Worm (Caenorhabditis elegans) whole organism, L1 larva: ENCODE data around the gene C02H6.1.
A peak's percentile ranks its signal among the peaks of the same experiment; 100 is the strongest.

Experiments
- C04F5.9 ChIP-seq: sonication (generic microtip); optimal IDR thresholded peaks from 2 replicates; lab custom pipeline; 2016; ENCODE audit warnings: missing genetic modification characterization, missing compliant biosample characterization
- C16A3.4 ChIP-seq: fragments of 150-350 bp; optimal IDR thresholded peaks from 2 replicates; lab custom pipeline; 2014; ENCODE audit warnings: missing biosample characterization, missing genetic modification characterization
- C34B4.2 ChIP-seq: sonication (generic microtip); optimal IDR thresholded peaks from 2 replicates; lab custom pipeline; 2017; ENCODE audit warnings: mild to moderate bottlenecking, missing genetic modification characterization, missing compliant biosample characterization
- Y116A8C.19 ChIP-seq: sonication (generic microtip); optimal IDR thresholded peaks from 2 replicates; lab custom pipeline; 2016; ENCODE audit warnings: missing compliant biosample characterization, missing genetic modification characterization, borderline replicate concordance
- alr-1 ChIP-seq: fragments of 200-800 bp; sonication (Bioruptor generic); optimal IDR thresholded peaks from 2 replicates; lab custom pipeline; 2018; ENCODE audit warnings: borderline replicate concordance, mild to moderate bottlenecking, missing genetic modification characterization, missing compliant biosample characterization
- aly-2 ChIP-seq: fragments of 150-350 bp; optimal IDR thresholded peaks from 2 replicates; lab custom pipeline; 2014; ENCODE audit warnings: missing biosample characterization, missing genetic modification characterization
- ama-1 ChIP-seq: fragments of 150-350 bp; optimal IDR thresholded peaks from 2 replicates; lab custom pipeline; 2014
- ceh-63 ChIP-seq: fragments of 200-800 bp; sonication (Bioruptor generic); optimal IDR thresholded peaks from 2 replicates; lab custom pipeline; 2018; ENCODE audit warnings: mild to moderate bottlenecking, missing genetic modification characterization, missing compliant biosample characterization
- ceh-82 ChIP-seq, 3 experiments: fragments of 150-350 bp in 1 of 3; sonication (generic microtip) in 2 of 3; optimal IDR thresholded peaks; 2 replicates each; lab custom pipeline; 2014 to 2017; ENCODE audit warnings: missing biosample characterization in 3 of 3, missing genetic modification characterization in 3 of 3
- ceh-88 ChIP-seq: fragments of 200-800 bp; sonication (Bioruptor generic); IDR thresholded peaks from 2 replicates; pipeline ENCODE4 v1.3.6; 2022; ENCODE audit warnings: missing genetic modification characterization, missing compliant biosample characterization
- ceh-90 ChIP-seq: sonication (generic microtip); optimal IDR thresholded peaks from 2 replicates; lab custom pipeline; 2016; ENCODE audit warnings: missing genetic modification characterization, missing compliant biosample characterization
- dpl-1 ChIP-seq, 3 experiments: fragments of 150-350 bp in 2 of 3; sonication (generic microtip) in 1 of 3; optimal IDR thresholded peaks; 2 replicates each; lab custom pipeline; 2014 to 2017; ENCODE audit warnings: missing biosample characterization in 3 of 3, missing genetic modification characterization in 3 of 3, missing genetic modification reagents in 3 of 3
- dsc-1 ChIP-seq: sonication (generic microtip); optimal IDR thresholded peaks from 2 replicates; lab custom pipeline; 2016; ENCODE audit warnings: mild to moderate bottlenecking, missing genetic modification characterization, missing compliant biosample characterization
- efl-3 ChIP-seq: fragments of 200-800 bp; sonication (Bioruptor generic); optimal IDR thresholded peaks from 2 replicates; lab custom pipeline; 2018; ENCODE audit warnings: mild to moderate bottlenecking, missing genetic modification characterization, missing compliant biosample characterization
- egl-13 ChIP-seq: sonication (generic microtip); optimal IDR thresholded peaks from 2 replicates; lab custom pipeline; 2016; ENCODE audit warnings: missing genotype, missing genetic modification reagents, missing genetic modification characterization, missing compliant biosample characterization
- egl-27 ChIP-seq, 2 experiments: fragments of 150-350 bp in 1 of 2; sonication (generic microtip); optimal IDR thresholded peaks; 3 replicates each; lab custom pipeline; 2017 to 2018; ENCODE audit warnings: missing biosample characterization in 2 of 2, missing genetic modification characterization in 2 of 2, missing genetic modification reagents in 2 of 2
- elt-2 ChIP-seq: sonication (generic microtip); optimal IDR thresholded peaks from 2 replicates; lab custom pipeline; 2016; ENCODE audit warnings: missing genetic modification characterization, mild to moderate bottlenecking, inconsistent platforms, missing compliant biosample characterization, missing genetic modification reagents
- elt-3 ChIP-seq, 6 experiments: fragments of 150-350 bp in 1 of 6; sonication (generic microtip); optimal IDR thresholded peaks; 2 replicates each; lab custom pipeline; 2017 to 2018; ENCODE audit warnings: missing biosample characterization in 6 of 6, missing genetic modification characterization in 6 of 6, inconsistent platforms in 1 of 6
- ets-5 ChIP-seq: fragments of 200-800 bp; sonication (Bioruptor generic); IDR thresholded peaks from 2 replicates; pipeline ENCODE4 v1.3.6; 2022; ENCODE audit warnings: missing genetic modification characterization, missing compliant biosample characterization
- fkh-10 ChIP-seq: sonication (generic microtip); optimal IDR thresholded peaks from 2 replicates; lab custom pipeline; 2017; ENCODE audit warnings: missing biosample characterization, missing genetic modification reagents, missing genetic modification characterization
- fkh-8 ChIP-seq: sonication (generic microtip); optimal IDR thresholded peaks from 2 replicates; lab custom pipeline; 2016; ENCODE audit warnings: mild to moderate bottlenecking, missing genetic modification characterization, missing compliant biosample characterization
- fos-1 ChIP-seq: fragments of 150-350 bp; optimal IDR thresholded peaks from 2 replicates; lab custom pipeline; 2014; ENCODE audit warnings: missing biosample characterization, missing genetic modification characterization
- hlh-17 ChIP-seq: fragments of 200-800 bp; sonication (Bioruptor generic); optimal IDR thresholded peaks from 2 replicates; lab custom pipeline; 2018; ENCODE audit warnings: missing genetic modification characterization, mild to moderate bottlenecking, missing compliant biosample characterization, moderate library complexity, borderline replicate concordance
- hlh-4 ChIP-seq: sonication (generic microtip); optimal IDR thresholded peaks from 2 replicates; lab custom pipeline; 2016; ENCODE audit warnings: mild to moderate bottlenecking, missing genetic modification characterization, missing compliant biosample characterization
- hpl-2 ChIP-seq: fragments of 150-350 bp; optimal IDR thresholded peaks from 2 replicates; lab custom pipeline; 2014; ENCODE audit warnings: missing biosample characterization, missing genetic modification reagents, missing genetic modification characterization
- irx-1 ChIP-seq: sonication (generic microtip); optimal IDR thresholded peaks from 2 replicates; lab custom pipeline; 2016; ENCODE audit warnings: missing genetic modification characterization, missing compliant biosample characterization
- jun-1 ChIP-seq: fragments of 150-350 bp; optimal IDR thresholded peaks from 2 replicates; lab custom pipeline; 2014; ENCODE audit warnings: missing biosample characterization, missing genetic modification reagents, missing genetic modification characterization
- lir-3 ChIP-seq: sonication (generic microtip); optimal IDR thresholded peaks from 2 replicates; lab custom pipeline; 2016; ENCODE audit warnings: mild to moderate bottlenecking, missing genetic modification characterization, moderate library complexity, missing compliant biosample characterization; ENCODE audit not compliant: poor library complexity
- mdl-1 ChIP-seq, 2 experiments: fragments of 150-350 bp; optimal IDR thresholded peaks; 2 replicates each; lab custom pipeline; 2014 to 2017; ENCODE audit warnings: missing biosample characterization in 2 of 2, missing genetic modification characterization in 2 of 2, inconsistent platforms in 1 of 2
- nhr-11 ChIP-seq: fragments of 150-350 bp; optimal IDR thresholded peaks from 2 replicates; lab custom pipeline; 2014; ENCODE audit warnings: missing biosample characterization, missing genetic modification characterization
- nhr-19 ChIP-seq: fragments of 200-800 bp; sonication (Bioruptor generic); conservative IDR thresholded peaks from 2 replicates; pipeline ENCODE4 v1.3.6; 2022; ENCODE audit warnings: missing genetic modification characterization, missing compliant biosample characterization
- nhr-20 ChIP-seq: sonication (generic microtip); optimal IDR thresholded peaks from 2 replicates; lab custom pipeline; 2016; ENCODE audit warnings: mild to moderate bottlenecking, missing genetic modification characterization, missing compliant biosample characterization
- nhr-237 ChIP-seq: fragments of 150-350 bp; optimal IDR thresholded peaks from 2 replicates; lab custom pipeline; 2014; ENCODE audit warnings: missing biosample characterization, missing genetic modification characterization
- nhr-71 ChIP-seq: sonication (generic microtip); optimal IDR thresholded peaks from 2 replicates; lab custom pipeline; 2016; ENCODE audit warnings: mild to moderate bottlenecking, missing genetic modification characterization, moderate library complexity, missing compliant biosample characterization
- nhr-77 ChIP-seq: fragments of 150-350 bp; optimal IDR thresholded peaks from 2 replicates; lab custom pipeline; 2014; ENCODE audit warnings: missing biosample characterization, missing genetic modification characterization
- nhr-90 ChIP-seq: sonication (generic microtip); optimal IDR thresholded peaks from 2 replicates; lab custom pipeline; 2016; ENCODE audit warnings: mild to moderate bottlenecking, missing genetic modification characterization, missing compliant biosample characterization; ENCODE audit not compliant: poor library complexity
- pag-3 ChIP-seq: sonication (generic microtip); optimal IDR thresholded peaks from 2 replicates; lab custom pipeline; 2017; ENCODE audit warnings: missing genetic modification characterization, mild to moderate bottlenecking, missing compliant biosample characterization, antibody characterized with exemption, borderline replicate concordance; ENCODE audit not compliant: insufficient read depth
- rnt-1 ChIP-seq: sonication (generic microtip); optimal IDR thresholded peaks from 2 replicates; lab custom pipeline; 2016; ENCODE audit warnings: mild to moderate bottlenecking, missing genetic modification characterization, moderate library complexity, missing compliant biosample characterization
- skn-1 ChIP-seq: fragments of 150-350 bp; optimal IDR thresholded peaks from 2 replicates; lab custom pipeline; 2014; ENCODE audit warnings: missing biosample characterization, missing genetic modification characterization
- snpc-4 ChIP-seq: fragments of 150-350 bp; optimal IDR thresholded peaks from 2 replicates; lab custom pipeline; 2014; ENCODE audit warnings: missing biosample characterization, missing genetic modification characterization
- sptf-1 ChIP-seq: fragments of 150-350 bp; optimal IDR thresholded peaks from 2 replicates; lab custom pipeline; 2014; ENCODE audit warnings: missing biosample characterization, missing genetic modification characterization
- sup-37 ChIP-seq: fragments of 200-800 bp; sonication (Bioruptor generic); optimal IDR thresholded peaks from 2 replicates; lab custom pipeline; 2018; ENCODE audit warnings: mild to moderate bottlenecking, missing genetic modification characterization, missing compliant biosample characterization
- swsn-7 ChIP-seq: sonication (generic microtip); optimal IDR thresholded peaks from 2 replicates; lab custom pipeline; 2016; ENCODE audit warnings: missing genetic modification characterization, missing compliant biosample characterization
- tbx-2 ChIP-seq: sonication (generic microtip); optimal IDR thresholded peaks from 2 replicates; lab custom pipeline; 2016; ENCODE audit warnings: missing genetic modification characterization, missing compliant biosample characterization
- unc-130 ChIP-seq: fragments of 150-350 bp; optimal IDR thresholded peaks from 2 replicates; lab custom pipeline; 2017; ENCODE audit warnings: missing biosample characterization, missing genetic modification characterization, inconsistent platforms
- unc-62 ChIP-seq: fragments of 150-350 bp; optimal IDR thresholded peaks from 2 replicates; lab custom pipeline; 2014; ENCODE audit warnings: missing biosample characterization, missing genetic modification reagents, missing genetic modification characterization
- unc-86 ChIP-seq: sonication (generic microtip); optimal IDR thresholded peaks from 2 replicates; lab custom pipeline; 2016; ENCODE audit warnings: missing genetic modification characterization, missing compliant biosample characterization
- unc-98 ChIP-seq: fragments of 200-800 bp; sonication (Bioruptor generic); IDR thresholded peaks from 2 replicates; pipeline ENCODE4 v1.3.6; 2022; ENCODE audit warnings: missing genetic modification characterization, missing compliant biosample characterization
- vab-15 ChIP-seq: sonication (generic microtip); optimal IDR thresholded peaks from 2 replicates; lab custom pipeline; 2017; ENCODE audit warnings: missing genotype, mild to moderate bottlenecking, missing genetic modification characterization, missing compliant biosample characterization
- zag-1 ChIP-seq: fragments of 150-350 bp; optimal IDR thresholded peaks from 2 replicates; lab custom pipeline; 2014; ENCODE audit warnings: missing biosample characterization, missing genetic modification characterization
- zip-4 ChIP-seq: fragments of 200-800 bp; sonication (Bioruptor generic); optimal IDR thresholded peaks from 2 replicates; lab custom pipeline; 2018; ENCODE audit warnings: mild to moderate bottlenecking, missing genetic modification characterization, moderate library complexity, missing compliant biosample characterization
- ztf-11 ChIP-seq, 2 experiments: sonication (generic microtip); optimal IDR thresholded peaks; 2 replicates each; lab custom pipeline; 2016 to 2017; ENCODE audit warnings: missing genetic modification characterization in 2 of 2, missing biosample characterization in 1 of 2, missing compliant biosample characterization in 1 of 2

The C02H6.1 gene

ce11 chrV:7436911-7437310 lies 47.2 kb upstream of the C02H6.1 start (continued):
- TF ChIP-seq elt-3 (tag; optimal IDR thresholded peaks at IDR 0.05; lab: Kevin White, UChicago) (peak in 4 of 6 experiments; percentile 0 to 97 (median 50)), fos-1 (tag; lab: Kevin White, UChicago) (no peak), rnt-1 (no peak), jun-1 (no peak), nhr-20 (peak; percentile 80), ceh-90 (no peak), vab-15 (peak; percentile 21), hlh-17 (GFP tag; lab: Kevin White, UChicago) (no peak), ceh-82 (tag; optimal IDR thresholded peaks at IDR 0.05; lab: Kevin White, UChicago) (no peak), unc-86 (tag; lab: Kevin White, UChicago) (no peak), fkh-8 (tag; lab: Kevin White, UChicago) (no peak), dpl-1 (GFP tag; optimal IDR thresholded peaks at IDR 0.05; lab: Kevin White, UChicago) (peak in 2 of 3 experiments; percentile 20 to 31), mdl-1 (tag; optimal IDR thresholded peaks at IDR 0.05; lab: Kevin White, UChicago) (peak in 1 of 2 experiments; percentile 79), ets-5 (GFP tag; lab: Robert Waterston, UW) (no peak), alr-1 (tag; lab: Kevin White, UChicago) (no peak), fkh-10 (no peak), aly-2 (tag; lab: Kevin White, UChicago) (no peak), nhr-19 (GFP tag; lab: Robert Waterston, UW) (peak; percentile 79), nhr-237 (tag; lab: Kevin White, UChicago) (no peak), C16A3.4 (tag; lab: Kevin White, UChicago) (peak; percentile 32), hlh-4 (tag; lab: Kevin White, UChicago) (no peak), egl-27 (tag; optimal IDR thresholded peaks at IDR 0.05; lab: Kevin White, UChicago) (no peak), snpc-4 (tag; lab: Kevin White, UChicago) (no peak), hpl-2 (GFP tag; lab: Kevin White, UChicago) (no peak), nhr-90 (tag; lab: Kevin White, UChicago) (peak; percentile 77), zag-1 (tag; lab: Kevin White, UChicago) (no peak), swsn-7 (peak; percentile 4), unc-62 (no peak), irx-1 (tag; lab: Kevin White, UChicago) (no peak), sup-37 (GFP tag; lab: Kevin White, UChicago) (no peak), sptf-1 (tag; lab: Kevin White, UChicago) (no peak), lir-3 (tag; lab: Kevin White, UChicago) (no peak), nhr-77 (no peak), skn-1 (tag; lab: Kevin White, UChicago) (peak; percentile 54), Y116A8C.19 (tag; lab: Kevin White, UChicago) (no peak), efl-3 (GFP tag; lab: Kevin White, UChicago) (no peak), nhr-71 (tag; lab: Kevin White, UChicago) (peak; percentile 80), pag-3 (no peak), unc-130 (peak; percentile 72), ama-1 (lab: Kevin White, UChicago) (peak; percentile 87), ztf-11 (tag; optimal IDR thresholded peaks at IDR 0.05; lab: Kevin White, UChicago) (no peak), tbx-2 (peak; percentile 65), dsc-1 (no peak), nhr-11 (tag; lab: Kevin White, UChicago) (no peak), ceh-63 (GFP tag; lab: Kevin White, UChicago) (no peak), egl-13 (tag; lab: Kevin White, UChicago) (no peak), ceh-88 (no peak; the same call in 1 of the 2 replicates), zip-4 (GFP tag; lab: Kevin White, UChicago) (no peak), unc-98 (GFP tag; lab: Robert Waterston, UW) (no peak), C34B4.2 (no peak), C04F5.9 (tag; lab: Kevin White, UChicago) (no peak), elt-2 (tag; lab: Kevin White, UChicago) (no peak)
